Fruit fly (Drosophila melanogaster): Measurements from ENCODE around the gene CG6800.
A peak's percentile ranks its signal among the peaks of the same experiment; 100 is the strongest.

The CG6800 gene

dm6 chr3R:21825775-21826558 is 50.0 kb downstream of the CG6800 start (continued):
- peak; percentile 8 for TF ChIP-seq CG6792 (GFP tag; optimal IDR thresholded peaks at IDR 0.05)
- TF ChIP-seq topi (GFP tag; optimal IDR thresholded peaks at IDR 0.05) = peak; percentile 17
- no peak for TF ChIP-seq eg (GFP tag; IDR thresholded peaks at IDR 0.05)
- TF ChIP-seq Hr38 (GFP tag; optimal IDR thresholded peaks at IDR 0.05) = no peak
- peak; percentile 4 for TF ChIP-seq Smox (GFP tag; optimal IDR thresholded peaks at IDR 0.05)
- peak; percentile 35 for TF ChIP-seq Met (GFP tag; optimal IDR thresholded peaks at IDR 0.05)
- TF ChIP-seq CG1621 (tag; optimal IDR thresholded peaks at IDR 0.05) = no peak
- peak; percentile 37 for TF ChIP-seq OdsH (GFP tag; optimal IDR thresholded peaks at IDR 0.05)
- TF ChIP-seq Ets96B (tag; optimal IDR thresholded peaks at IDR 0.05) = peak; percentile 63
- TF ChIP-seq pdm3 (GFP tag; optimal IDR thresholded peaks at IDR 0.05) = peak; percentile 39
- no peak for TF ChIP-seq CG6163 (GFP tag; IDR thresholded peaks at IDR 0.05)
- TF ChIP-seq dsx (GFP tag; optimal IDR thresholded peaks at IDR 0.05; ENCODE audit: poor library complexity, severe bottlenecking) = peak; percentile 25
- TF ChIP-seq salr (GFP tag; optimal IDR thresholded peaks at IDR 0.05) = peak in 1 of 2 experiments; percentile 24
- peak; percentile 48 for TF ChIP-seq CG8632 (GFP tag; optimal IDR thresholded peaks at IDR 0.05)
